Worm (Caenorhabditis elegans): ENCODE results near the gene dpy-28.

DNA sequence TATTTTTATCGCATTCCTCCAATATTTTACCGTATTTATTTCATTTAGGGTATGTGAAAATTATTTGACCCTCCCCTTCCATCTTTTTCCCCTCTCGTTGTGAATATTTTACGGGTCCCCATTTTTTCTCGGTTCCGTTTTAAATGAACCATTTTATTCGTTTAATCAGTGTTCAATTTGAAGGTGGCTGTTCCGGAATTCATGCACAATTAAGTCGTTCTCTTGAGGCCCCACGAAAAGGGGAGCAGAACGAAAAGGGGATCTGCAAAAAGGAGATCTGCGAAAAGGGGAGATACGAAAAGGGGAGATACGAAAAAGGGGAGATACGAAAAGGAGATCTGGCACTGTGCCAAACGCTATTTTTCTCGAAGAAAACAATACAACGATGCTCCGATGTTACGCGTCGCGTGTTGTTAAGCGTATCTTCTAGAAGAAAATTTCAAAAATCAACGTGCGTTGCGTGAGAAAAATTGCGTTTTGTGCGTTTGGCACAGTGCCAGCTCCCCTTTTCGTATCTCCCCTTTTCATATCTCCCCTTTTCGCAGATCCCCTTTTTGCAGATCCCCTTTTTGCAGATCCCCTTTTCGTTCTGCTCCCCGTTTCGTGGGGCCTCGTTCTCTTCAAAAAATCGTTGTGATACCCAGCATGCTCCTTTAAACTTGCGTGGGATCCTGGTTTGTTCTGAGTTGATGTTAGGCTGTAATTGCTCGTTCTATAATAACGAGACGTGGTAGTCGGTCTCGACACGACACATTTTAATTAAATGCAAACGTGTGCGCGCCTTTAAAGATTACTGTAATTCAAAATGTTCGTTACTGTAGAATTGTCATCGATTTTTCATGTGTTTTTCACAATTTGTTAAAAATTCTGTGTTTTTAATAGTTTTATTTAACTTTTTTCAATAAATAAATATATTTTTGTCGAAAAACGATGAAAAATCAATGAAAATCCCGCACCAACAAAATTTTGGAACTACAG, 48.2 kb downstream of the dpy-28 start:
- TF ChIP-seq lin-40 (tag; optimal IDR thresholded peaks at IDR 0.05), result no peak
- no peak for TF ChIP-seq unc-62 (GFP tag; optimal IDR thresholded peaks at IDR 0.05)
- TF ChIP-seq ztf-22 (GFP tag; optimal IDR thresholded peaks at IDR 0.05), result no peak
- TF ChIP-seq pha-4 (tag; optimal IDR thresholded peaks at IDR 0.05), result no peak
- TF ChIP-seq F33H1.4 (GFP tag; IDR thresholded peaks at IDR 0.05), result peak; percentile 65
- no peak for TF ChIP-seq unc-130 (GFP tag; optimal IDR thresholded peaks at IDR 0.05)
- TF ChIP-seq ZK185.1 (tag; optimal IDR thresholded peaks at IDR 0.05; ENCODE audit: poor library complexity, severe bottlenecking), result no peak
- peak; percentile 76 for TF ChIP-seq nfyb-1 (GFP tag; IDR thresholded peaks at IDR 0.05)
- TF ChIP-seq sdz-38 (tag; optimal IDR thresholded peaks at IDR 0.05), result no peak
- TF ChIP-seq B0261.1 (tag; optimal IDR thresholded peaks at IDR 0.05), result no peak
- no peak for TF ChIP-seq hlh-12 (tag; optimal IDR thresholded peaks at IDR 0.05)
